Worm (Caenorhabditis elegans) whole organism, early embryonic: ENCODE results near the gene nhr-154.
A peak's percentile ranks its signal among the peaks of the same experiment; 100 is the strongest.

ENCODE experiments used
- B0310.2 ChIP-seq: sonication (generic microtip); optimal IDR thresholded peaks from 2 replicates; lab custom pipeline; 2016; ENCODE audit warnings: mild to moderate bottlenecking, missing genetic modification characterization, missing compliant biosample characterization
- F13C5.2 ChIP-seq: sonication (generic microtip); optimal IDR thresholded peaks from 2 replicates; lab custom pipeline; 2017; ENCODE audit warnings: mild to moderate bottlenecking, missing genetic modification characterization, inconsistent platforms, missing compliant biosample characterization
- aly-1 ChIP-seq: sonication (generic microtip); optimal IDR thresholded peaks from 2 replicates; lab custom pipeline; 2016; ENCODE audit warnings: missing genetic modification characterization, missing compliant biosample characterization
- ama-1 ChIP-seq: fragments of 150-350 bp; optimal IDR thresholded peaks from 2 replicates; lab custom pipeline; 2014
- ceh-13 ChIP-seq: fragments of 200-800 bp; sonication (Bioruptor generic); optimal IDR thresholded peaks from 2 replicates; lab custom pipeline; 2018; ENCODE audit warnings: mild to moderate bottlenecking, missing genetic modification characterization, missing compliant biosample characterization
- ceh-36 ChIP-seq: sonication (generic microtip); optimal IDR thresholded peaks from 2 replicates; lab custom pipeline; 2016; ENCODE audit warnings: missing genetic modification characterization, inconsistent platforms, missing compliant biosample characterization
- ets-7 ChIP-seq: sonication (generic microtip); optimal IDR thresholded peaks from 2 replicates; lab custom pipeline; 2016; ENCODE audit warnings: missing genotype, missing genetic modification characterization, missing compliant biosample characterization
- flt-1 ChIP-seq: fragments of 200-800 bp; sonication (Bioruptor generic); IDR thresholded peaks from 2 replicates; pipeline ENCODE4 v1.3.6; 2022; ENCODE audit warnings: missing genetic modification characterization, missing compliant biosample characterization
- hmbx-1 ChIP-seq: sonication (generic microtip); optimal IDR thresholded peaks from 2 replicates; lab custom pipeline; 2016; ENCODE audit warnings: mild to moderate bottlenecking, missing genetic modification characterization, missing compliant biosample characterization
- hmg-4 ChIP-seq: fragments of 200-800 bp; sonication (Bioruptor generic); optimal IDR thresholded peaks from 2 replicates; lab custom pipeline; 2018; ENCODE audit warnings: mild to moderate bottlenecking, missing genetic modification characterization, missing compliant biosample characterization
- hnd-1 ChIP-seq: sonication (generic microtip); optimal IDR thresholded peaks from 2 replicates; lab custom pipeline; 2016; ENCODE audit warnings: missing genetic modification characterization, missing compliant biosample characterization
- pes-1 ChIP-seq: fragments of 200-800 bp; sonication (Bioruptor generic); IDR thresholded peaks from 2 replicates; pipeline ENCODE4 v1.3.6; 2022; ENCODE audit warnings: missing genetic modification reagents, missing genetic modification characterization, missing compliant biosample characterization
- scrt-1 ChIP-seq: fragments of 200-800 bp; sonication (Bioruptor generic); IDR thresholded peaks from 2 replicates; pipeline ENCODE4 v1.3.6; 2022; ENCODE audit warnings: missing genetic modification characterization, missing compliant biosample characterization
- sea-1 ChIP-seq: fragments of 200-800 bp; sonication (Bioruptor generic); conservative IDR thresholded peaks from 2 replicates; pipeline ENCODE4 v1.3.6; 2022; ENCODE audit warnings: missing genetic modification characterization, missing compliant biosample characterization
- tbx-11 ChIP-seq: fragments of 200-800 bp; sonication (Bioruptor generic); IDR thresholded peaks from 2 replicates; pipeline ENCODE4 v1.3.6; 2022; ENCODE audit warnings: missing genetic modification characterization, missing compliant biosample characterization
- tbx-37 ChIP-seq: fragments of 200-800 bp; sonication (Bioruptor generic); conservative IDR thresholded peaks from 2 replicates; pipeline ENCODE4 v1.3.6; 2022; ENCODE audit warnings: missing genetic modification reagents, missing genetic modification characterization, missing compliant biosample characterization
- tra-4 ChIP-seq: sonication (generic microtip); optimal IDR thresholded peaks from 2 replicates; lab custom pipeline; 2017; ENCODE audit warnings: missing genetic modification characterization, missing compliant biosample characterization

Gene nhr-154

DNA sequence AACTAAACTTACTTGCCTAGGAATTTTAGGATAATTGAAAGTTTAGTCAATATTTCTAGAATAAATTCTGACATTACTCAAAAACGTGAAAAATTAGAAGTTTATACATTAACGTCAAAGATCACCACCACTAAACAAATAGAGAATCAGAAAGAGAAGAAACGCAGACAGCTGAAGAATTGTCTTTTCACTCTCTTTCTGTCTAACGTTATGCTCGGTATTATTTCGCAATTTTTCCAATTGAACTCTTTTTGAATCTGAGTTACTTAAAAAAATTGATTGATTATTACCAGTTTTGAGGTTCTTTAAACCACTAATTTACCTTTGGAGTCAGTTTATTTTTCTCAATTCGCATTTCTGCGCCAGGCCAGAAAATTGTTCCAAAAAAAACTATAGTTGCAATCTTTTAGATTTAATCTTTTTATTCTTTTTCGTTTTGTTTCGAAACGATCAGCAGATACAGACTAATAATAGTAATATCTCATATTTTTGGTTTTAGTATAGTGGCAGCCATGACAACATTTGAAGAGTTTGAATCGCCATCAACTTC, at the start of gene nhr-154:
Gene nhr-154 (plus strand): TSS at position 500 of the 550 bp plus-strand sequence.
- TF ChIP-seq hmg-4 (GFP tag; lab: Kevin White, UChicago) (no peak), aly-1 (tag; lab: Kevin White, UChicago) (no peak), sea-1 (GFP tag; lab: Robert Waterston, UW) (no peak), F13C5.2 (tag; lab: Kevin White, UChicago) (no peak), ceh-13 (no peak), ets-7 (tag; lab: Kevin White, UChicago) (no peak)

DNA sequence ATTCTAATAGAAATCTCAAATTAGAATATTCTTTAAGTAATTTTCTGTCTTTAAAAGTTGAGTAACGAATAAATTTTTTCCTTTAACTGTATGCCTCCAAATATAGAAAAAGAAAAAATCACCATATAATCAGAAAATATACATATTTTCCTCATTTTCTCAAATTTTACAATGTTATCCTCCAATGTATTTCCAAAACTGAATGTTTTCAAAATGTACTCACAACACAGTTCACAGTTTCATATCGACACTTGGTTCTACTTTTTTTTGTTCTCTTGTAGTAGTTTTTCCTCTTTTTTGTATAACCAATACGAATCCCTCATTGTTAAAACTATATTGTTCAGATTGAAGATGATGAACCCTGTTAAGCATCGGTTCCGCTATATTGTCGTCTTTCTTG, 47.5 kb upstream of the nhr-154 start, which contains the start of gene F10C2.7:
Gene F10C2.7 (plus strand): TSS at position 301 of the 400 bp plus-strand sequence.
- TF ChIP-seq ets-7 (tag; lab: Kevin White, UChicago) (no peak), B0310.2 (no peak), tbx-11 (GFP tag; lab: Robert Waterston, UW) (no peak), ceh-13 (no peak), ceh-36 (tag; lab: Kevin White, UChicago) (no peak), tra-4 (no peak), tbx-37 (GFP tag; lab: Robert Waterston, UW) (no peak), pes-1 (GFP tag; lab: Robert Waterston, UW) (no peak), sea-1 (GFP tag; lab: Robert Waterston, UW) (no peak), flt-1 (GFP tag; lab: Robert Waterston, UW) (no peak), ama-1 (no peak), hmg-4 (GFP tag; lab: Kevin White, UChicago) (no peak), F13C5.2 (tag; lab: Kevin White, UChicago) (no peak), hnd-1 (tag; lab: Kevin White, UChicago) (no peak), hmbx-1 (no peak), aly-1 (tag; lab: Kevin White, UChicago) (no peak), scrt-1 (GFP tag; lab: Robert Waterston, UW) (no peak)

DNA sequence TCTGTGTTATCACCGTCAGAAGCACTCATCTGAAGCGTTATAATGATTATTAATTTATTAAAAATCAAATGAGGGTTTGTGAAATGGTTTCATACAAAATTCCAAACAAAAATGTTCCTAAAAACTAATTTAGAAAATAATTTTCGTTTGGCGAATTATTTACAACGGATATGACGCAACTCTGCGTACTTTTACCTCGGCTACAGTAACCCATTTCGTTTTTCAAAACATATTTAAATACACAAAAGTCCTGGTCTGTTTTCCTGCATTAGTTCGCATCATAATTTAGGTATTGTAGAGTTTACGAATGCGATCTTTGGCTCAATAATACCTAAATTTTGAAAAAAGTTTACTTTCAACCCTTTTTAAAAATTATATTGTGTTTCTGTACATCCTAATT, 41.4 kb upstream of the nhr-154 start, which contains the start of gene R07B7.2:
Gene R07B7.2 (minus strand): TSS at position 35 of the 400 bp plus-strand sequence.
- TF ChIP-seq B0310.2 (no peak), hnd-1 (tag; lab: Kevin White, UChicago) (no peak), pes-1 (GFP tag; lab: Robert Waterston, UW) (no peak), tra-4 (no peak)

DNA sequence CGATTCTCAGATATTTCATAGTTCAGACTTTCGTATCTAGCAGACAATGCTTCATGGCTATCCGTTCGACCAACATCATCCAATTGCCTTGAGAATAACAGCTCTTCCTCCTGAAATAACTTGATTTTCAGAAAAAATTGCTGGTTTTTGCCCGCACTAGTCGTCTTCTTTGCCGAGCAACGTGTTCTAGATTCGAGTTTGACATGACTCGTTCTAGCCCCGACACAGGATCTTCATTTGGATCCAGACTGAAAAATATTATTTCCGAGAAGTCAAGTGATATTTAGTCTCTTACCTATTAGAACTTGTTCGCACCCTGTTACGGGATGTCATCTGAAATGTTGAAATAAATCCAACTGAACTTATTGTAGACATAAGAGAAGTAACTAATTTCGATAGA, 38.1 kb upstream of the nhr-154 start, which contains the start of gene clh-6:
Gene clh-6 (minus strand): TSS at position 333 of the 400 bp plus-strand sequence.
- TF ChIP-seq ama-1 = peak; percentile 79
- no peak for TF ChIP-seq aly-1 (tag; lab: Kevin White, UChicago)
- no peak for TF ChIP-seq scrt-1 (GFP tag; lab: Robert Waterston, UW)

DNA sequence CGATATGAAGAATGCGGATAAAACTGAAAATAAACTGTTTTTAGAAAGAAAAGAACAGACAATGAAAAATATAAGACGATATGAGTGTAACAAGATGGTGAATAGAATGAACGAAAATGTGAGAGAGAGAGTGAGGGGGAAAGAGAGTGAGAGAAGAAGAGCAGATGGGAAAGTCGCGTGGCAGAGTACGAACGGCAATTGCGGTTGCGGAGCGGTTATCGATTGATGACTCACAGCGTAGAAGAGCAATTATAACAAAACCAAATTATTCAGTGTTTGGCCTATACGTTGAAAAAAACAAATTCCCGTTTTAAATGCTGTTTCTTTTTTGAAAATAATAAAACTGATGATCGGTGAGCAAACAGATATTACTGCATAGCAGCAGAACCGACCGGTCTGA, 35.7 kb upstream of the nhr-154 start, which contains the start of gene pqn-53:
Gene pqn-53 (minus strand): TSS at position 23 of the 400 bp plus-strand sequence.
- no peak for TF ChIP-seq ets-7 (tag; lab: Kevin White, UChicago)
- TF ChIP-seq F13C5.2 (tag; lab: Kevin White, UChicago) = no peak
- no peak for TF ChIP-seq tra-4
- no peak for TF ChIP-seq ama-1
- no peak for TF ChIP-seq ceh-36 (tag; lab: Kevin White, UChicago)
- TF ChIP-seq hnd-1 (tag; lab: Kevin White, UChicago) = no peak
- no peak for TF ChIP-seq scrt-1 (GFP tag; lab: Robert Waterston, UW)
- no peak for TF ChIP-seq tbx-11 (GFP tag; lab: Robert Waterston, UW)
- TF ChIP-seq hmg-4 (GFP tag; lab: Kevin White, UChicago) = no peak
- no peak for TF ChIP-seq B0310.2
- TF ChIP-seq sea-1 (GFP tag; lab: Robert Waterston, UW) = no peak
- no peak for TF ChIP-seq hmbx-1
- TF ChIP-seq aly-1 (tag; lab: Kevin White, UChicago) = no peak
- no peak for TF ChIP-seq ceh-13
- TF ChIP-seq flt-1 (GFP tag; lab: Robert Waterston, UW) = no peak
- no peak for TF ChIP-seq pes-1 (GFP tag; lab: Robert Waterston, UW)
- TF ChIP-seq tbx-37 (GFP tag; lab: Robert Waterston, UW) = no peak

DNA sequence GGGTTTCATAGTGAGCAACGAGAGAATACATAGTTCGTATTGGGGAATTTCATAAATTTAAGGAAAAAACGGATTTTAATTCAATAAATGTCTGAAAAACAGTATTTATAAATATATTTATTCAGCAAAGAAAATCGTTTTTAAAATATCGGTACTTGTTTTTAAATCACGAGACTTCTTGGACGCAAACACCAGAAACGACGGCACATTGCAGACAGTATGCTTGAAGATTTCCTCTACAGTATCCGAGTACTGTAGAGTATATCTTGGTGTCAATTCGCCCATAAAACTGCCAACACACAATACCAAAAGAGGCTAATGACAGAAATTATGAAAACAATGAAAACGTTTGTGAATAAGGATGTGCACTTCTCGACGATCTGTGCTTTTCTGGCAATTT, 35.2 kb upstream of the nhr-154 start:
- TF ChIP-seq pes-1 (GFP tag; lab: Robert Waterston, UW) (no peak), ets-7 (tag; lab: Kevin White, UChicago) (no peak), ceh-36 (tag; lab: Kevin White, UChicago) (no peak), scrt-1 (GFP tag; lab: Robert Waterston, UW) (no peak), hnd-1 (tag; lab: Kevin White, UChicago) (no peak), sea-1 (GFP tag; lab: Robert Waterston, UW) (no peak), hmbx-1 (no peak), hmg-4 (GFP tag; lab: Kevin White, UChicago) (no peak), tbx-11 (GFP tag; lab: Robert Waterston, UW) (no peak), tra-4 (no peak), aly-1 (tag; lab: Kevin White, UChicago) (no peak)

DNA sequence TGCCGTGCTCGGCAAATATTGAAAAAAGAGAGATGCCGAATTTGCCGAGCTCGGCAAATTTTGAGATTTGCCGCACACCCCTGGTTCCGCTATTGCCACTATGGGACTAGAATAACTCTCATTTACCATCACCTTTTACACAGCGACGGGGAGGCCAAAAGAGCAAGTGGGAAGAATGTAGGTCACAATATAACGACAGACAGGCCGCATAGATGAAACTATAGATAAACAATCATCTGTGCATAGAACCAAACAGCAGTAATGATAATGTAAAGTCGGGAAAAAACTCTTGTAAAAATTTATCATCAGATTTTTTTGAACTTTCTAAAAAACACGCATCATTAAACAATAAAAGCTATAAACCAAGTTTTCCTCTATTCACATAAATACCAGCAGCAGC, 32.7 kb upstream of the nhr-154 start, which contains the start of gene kmo-2:
Gene kmo-2 (minus strand): TSS at position 101 of the 400 bp plus-strand sequence.
- no peak for TF ChIP-seq tbx-37 (GFP tag; lab: Robert Waterston, UW)
- no peak for TF ChIP-seq hmbx-1

DNA sequence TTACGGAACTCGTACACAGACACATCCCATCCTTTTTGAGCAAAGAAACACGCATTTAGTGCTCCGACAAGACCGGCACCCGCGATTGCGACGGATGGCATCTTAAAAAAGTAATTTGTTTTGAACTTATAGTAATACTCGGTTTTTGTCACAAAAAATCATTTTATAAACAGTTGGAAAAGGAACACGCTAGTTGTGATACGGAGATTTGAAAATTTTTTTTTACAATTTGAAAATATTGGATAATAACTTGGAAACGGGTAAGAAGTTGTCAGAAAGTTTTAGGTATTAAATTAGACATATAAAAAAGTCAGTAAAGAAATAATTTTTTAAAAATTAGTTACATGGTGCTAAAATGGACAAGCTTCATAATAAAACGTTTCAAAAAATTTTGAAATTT, 30.7 kb upstream of the nhr-154 start, which contains the start of gene kmo-1:
Gene kmo-1 (minus strand): TSS at position 101 of the 400 bp plus-strand sequence.
- TF ChIP-seq tbx-37 (GFP tag; lab: Robert Waterston, UW) (no peak), B0310.2 (no peak), F13C5.2 (tag; lab: Kevin White, UChicago) (no peak), flt-1 (GFP tag; lab: Robert Waterston, UW) (no peak)
